Fruit fly (Drosophila melanogaster): ENCODE data around the gene MFS10.

The MFS10 gene

dm6 chrX:13109583-13110126 is 19.2 kb upstream of the MFS10 start (continued):
- TF ChIP-seq CG13424 (tag; optimal IDR thresholded peaks at IDR 0.05) (peak; percentile 59), CG14965 (GFP tag; optimal IDR thresholded peaks at IDR 0.05; ENCODE audit: borderline replicate concordance) (no peak), CG4328 (GFP tag; optimal IDR thresholded peaks at IDR 0.05) (no peak), CG18599 (GFP tag; optimal IDR thresholded peaks at IDR 0.05) (peak; percentile 57), HLH3B (GFP tag; IDR thresholded peaks at IDR 0.05) (peak; percentile 34; the same call in 1 of the 2 replicates), CG11695 (GFP tag; IDR thresholded peaks at IDR 0.05) (peak; percentile 61; the same call in 2 of the 3 replicates), fd3F (GFP tag; optimal IDR thresholded peaks at IDR 0.05) (peak; percentile 51), CG6689 (GFP tag; IDR thresholded peaks at IDR 0.05) (peak; percentile 38; the same call in 1 of the 2 replicates), YL-1 (GFP tag; optimal IDR thresholded peaks at IDR 0.05) (no peak), NFAT (GFP tag; IDR thresholded peaks at IDR 0.05) (no peak), Dip2 (GFP tag; IDR thresholded peaks at IDR 0.05) (no peak), trh (GFP tag; optimal IDR thresholded peaks at IDR 0.05) (no peak), CG10366 (GFP tag; IDR thresholded peaks at IDR 0.05) (peak; percentile 36), hkb (optimal IDR thresholded peaks at IDR 0.05) (no peak), hkb (GFP tag; IDR thresholded peaks at IDR 0.05) (peak; percentile 63; the same call in 1 of the 2 replicates), E2f1 (GFP tag; IDR thresholded peaks at IDR 0.05) (peak; percentile 43), Hmx (GFP tag; optimal IDR thresholded peaks at IDR 0.05) (no peak), Sry-β (GFP tag; optimal IDR thresholded peaks at IDR 0.05) (no peak), CG17802 (tag; optimal IDR thresholded peaks at IDR 0.05) (no peak), HmgD (GFP tag; optimal IDR thresholded peaks at IDR 0.05) (no peak), otp (GFP tag; IDR thresholded peaks at IDR 0.05) (no peak), CG9727 (GFP tag; optimal IDR thresholded peaks at IDR 0.05) (peak; percentile 15), dmrt11E (tag; optimal IDR thresholded peaks at IDR 0.05) (no peak), CG4730 (GFP tag; IDR thresholded peaks at IDR 0.05) (0 out of 2 replicates have a peak, but pooled peaks have one; percentile 13), lmd (GFP tag; IDR thresholded peaks at IDR 0.05) (peak; percentile 63), pnt (GFP tag; optimal IDR thresholded peaks at IDR 0.05) (no peak), CG7372 (GFP tag; IDR thresholded peaks at IDR 0.05) (0 out of 2 replicates have a peak, but pooled peaks have one; percentile 22), Oli (tag; optimal IDR thresholded peaks at IDR 0.05) (peak; percentile 57), ap (GFP tag; IDR thresholded peaks at IDR 0.05) (peak; percentile 47; the same call in 1 of the 2 replicates), CG15269 (tag; optimal IDR thresholded peaks at IDR 0.05) (peak; percentile 77), shn (GFP tag; optimal IDR thresholded peaks at IDR 0.05) (no peak), trem (tag; optimal IDR thresholded peaks at IDR 0.05) (no peak), CG12769 (tag; optimal IDR thresholded peaks at IDR 0.05) (peak; percentile 38), emc (GFP tag; optimal IDR thresholded peaks at IDR 0.05) (no peak), danr (GFP tag; IDR thresholded peaks at IDR 0.05) (no peak), CG16813 (GFP tag; IDR thresholded peaks at IDR 0.05; ENCODE audit: partially characterized antibody) (no peak), CG18619 (GFP tag; optimal IDR thresholded peaks at IDR 0.05) (no peak), H2.0 (GFP tag; IDR thresholded peaks at IDR 0.05) (peak; percentile 47), CG18262 (tag; optimal IDR thresholded peaks at IDR 0.05) (peak; percentile 42), Kr (GFP tag; optimal IDR thresholded peaks at IDR 0.05) (no peak), Six4 (GFP tag; optimal IDR thresholded peaks at IDR 0.05) (no peak), Eip74EF (GFP tag; optimal IDR thresholded peaks at IDR 0.05) (peak in 1 of 2 experiments; percentile 27), D (optimal IDR thresholded peaks at IDR 0.05) (no peak), D (GFP tag; optimal IDR thresholded peaks at IDR 0.05) (peak; percentile 0), sisA (GFP tag; IDR thresholded peaks at IDR 0.05) (peak; percentile 47; the same call in 1 of the 2 replicates), bcd (GFP tag; optimal IDR thresholded peaks at IDR 0.05) (peak; percentile 34), gce (GFP tag; IDR thresholded peaks at IDR 0.05) (no peak), unpg (GFP tag; optimal IDR thresholded peaks at IDR 0.05) (peak; percentile 71), dm (GFP tag; optimal IDR thresholded peaks at IDR 0.05) (no peak), CG10274 (GFP tag; optimal IDR thresholded peaks at IDR 0.05) (no peak)

Data from whole organism, embryonic.